Fruit fly (Drosophila melanogaster) whole organism, embryonic: Measurements from ENCODE around the gene N.

Experiments
- BEAF-32 ChIP-seq: fragments of 200-800 bp; sonication (Bioruptor generic); optimal IDR thresholded peaks from 3 replicates; lab custom pipeline; 2017; ENCODE audit warnings: missing biosample characterization, missing genetic modification characterization, mild to moderate bottlenecking, moderate library complexity, missing genetic modification reagents
- Bdp1 ChIP-seq: fragments of 200-800 bp; sonication (Bioruptor generic); optimal IDR thresholded peaks from 3 replicates; lab custom pipeline; 2016; ENCODE audit warnings: missing biosample characterization, missing genetic modification characterization
- CG10209 ChIP-seq: fragments of 200-800 bp; sonication (Bioruptor generic); optimal IDR thresholded peaks from 3 replicates; lab custom pipeline; 2017; ENCODE audit warnings: missing biosample characterization, mild to moderate bottlenecking, missing genetic modification characterization, missing genetic modification reagents
- CG10431 ChIP-seq: fragments of 200-800 bp; sonication (Bioruptor generic); optimal IDR thresholded peaks from 3 replicates; lab custom pipeline; 2018; ENCODE audit warnings: missing biosample characterization, mild to moderate bottlenecking, missing genetic modification characterization
- CG10462 ChIP-seq: fragments of 200-800 bp; sonication (Bioruptor generic); optimal IDR thresholded peaks from 2 replicates; lab custom pipeline; 2016; ENCODE audit warnings: missing biosample characterization, missing genetic modification characterization
- CG11398 ChIP-seq: fragments of 200-800 bp; sonication (Bioruptor generic); optimal IDR thresholded peaks from 2 replicates; lab custom pipeline; 2016; ENCODE audit warnings: missing biosample characterization, missing genetic modification characterization
- CG31224 ChIP-seq: fragments of 200-800 bp; sonication (Bioruptor generic); IDR thresholded peaks from 2 replicates; pipeline ENCODE4 v1.3.6; 2022; ENCODE audit warnings: missing biosample characterization, missing genetic modification characterization
- CG4360 ChIP-seq: fragments of 200-800 bp; sonication (Bioruptor generic); IDR thresholded peaks from 2 replicates; pipeline ENCODE4 v1.3.6; 2022; ENCODE audit warnings: missing biosample characterization, missing genetic modification characterization
- CG6765 ChIP-seq: fragments of 200-800 bp; sonication (Bioruptor generic); optimal IDR thresholded peaks from 3 replicates; lab custom pipeline; 2017; ENCODE audit warnings: missing biosample characterization, mild to moderate bottlenecking, missing genetic modification characterization
- CG7928 ChIP-seq: fragments of 200-800 bp; sonication (Bioruptor generic); optimal IDR thresholded peaks from 2 replicates; lab custom pipeline; 2017; ENCODE audit warnings: missing biosample characterization, mild to moderate bottlenecking, missing genetic modification characterization
- CG9215 ChIP-seq: fragments of 200-800 bp; sonication (Bioruptor generic); IDR thresholded peaks from 2 replicates; pipeline ENCODE4 v1.3.6; 2022; ENCODE audit warnings: missing biosample characterization, missing genetic modification characterization
- Chrac-16 ChIP-seq: fragments of 200-800 bp; sonication (Bioruptor generic); optimal IDR thresholded peaks from 3 replicates; lab custom pipeline; 2016; ENCODE audit warnings: missing biosample characterization, missing genetic modification characterization
- CoRest ChIP-seq: fragments of 200-800 bp; sonication (Bioruptor generic); optimal IDR thresholded peaks from 3 replicates; lab custom pipeline; 2018; ENCODE audit warnings: missing biosample characterization, mild to moderate bottlenecking, missing genetic modification characterization, moderate library complexity
- D ChIP-seq, 2 experiments: fragments of 200-800 bp in 1 of 2; fragments of >200 bp in 1 of 2; sonication (Bioruptor generic) in 1 of 2; optimal IDR thresholded peaks; 2 replicates in 1 of 2; 3 replicates in 1 of 2; lab custom pipeline; 2017; ENCODE audit warnings: mild to moderate bottlenecking in 1 of 2, missing biosample characterization in 1 of 2, missing genetic modification characterization in 1 of 2, missing genetic modification reagents in 1 of 2
- Dek ChIP-seq: fragments of 200-800 bp; sonication (Bioruptor generic); optimal IDR thresholded peaks from 3 replicates; lab custom pipeline; 2019; ENCODE audit warnings: missing biosample characterization, mild to moderate bottlenecking, missing genetic modification characterization, moderate library complexity
- Doc2 ChIP-seq: fragments of 200-800 bp; sonication (Bioruptor generic); IDR thresholded peaks from 2 replicates; pipeline ENCODE4 v1.3.6; 2022; ENCODE audit warnings: missing biosample characterization, missing genetic modification characterization
- Drgx ChIP-seq: fragments of 200-800 bp; sonication (Bioruptor generic); IDR thresholded peaks from 2 replicates; pipeline ENCODE4 v1.3.6; 2022; ENCODE audit warnings: missing biosample characterization, missing genetic modification characterization
- ERR ChIP-seq: fragments of 200-800 bp; sonication (Bioruptor generic); optimal IDR thresholded peaks from 2 replicates; lab custom pipeline; 2016; ENCODE audit warnings: missing biosample characterization, missing genetic modification characterization
- HmgZ ChIP-seq: fragments of 200-800 bp; sonication (Bioruptor generic); optimal IDR thresholded peaks from 2 replicates; lab custom pipeline; 2018; ENCODE audit warnings: missing biosample characterization, mild to moderate bottlenecking, missing genetic modification characterization
- MBD-R2 ChIP-seq: fragments of 200-800 bp; sonication (Bioruptor generic); IDR thresholded peaks from 2 replicates; pipeline ENCODE4 v1.3.6; 2022; ENCODE audit warnings: missing biosample characterization, missing genetic modification characterization
- NFAT ChIP-seq: fragments of 200-800 bp; sonication (Bioruptor generic); IDR thresholded peaks from 2 replicates; pipeline ENCODE4 v1.3.6; 2022; ENCODE audit warnings: missing biosample characterization, missing genetic modification characterization
- Oaz ChIP-seq: fragments of 200-800 bp; sonication (Bioruptor generic); IDR thresholded peaks from 2 replicates; pipeline ENCODE4 v1.3.6; 2022; ENCODE audit warnings: missing biosample characterization, missing genetic modification characterization
- Optix ChIP-seq: fragments of 200-800 bp; sonication (Bioruptor generic); IDR thresholded peaks from 3 replicates; pipeline ENCODE4 v1.3.6; 2022; ENCODE audit warnings: missing biosample characterization, missing genetic modification characterization
- Ssrp ChIP-seq: fragments of 200-800 bp; sonication (Bioruptor generic); optimal IDR thresholded peaks from 2 replicates; lab custom pipeline; 2018; ENCODE audit warnings: missing biosample characterization, mild to moderate bottlenecking, missing genetic modification characterization, moderate library complexity
- Stat92E ChIP-seq, 3 experiments: fragments of >200 bp in 2 of 3; fragments of 200-800 bp in 1 of 3; sonication (Bioruptor generic) in 1 of 3; optimal IDR thresholded peaks; 2 replicates each; lab custom pipeline; 2017 to 2019; ENCODE audit warnings: missing biosample characterization in 3 of 3, missing genetic modification characterization in 3 of 3, mild to moderate bottlenecking in 1 of 3, moderate library complexity in 1 of 3
- Trl ChIP-seq, 3 experiments: fragments of >200 bp in 2 of 3; fragments of 200-800 bp in 1 of 3; sonication (Bioruptor generic) in 1 of 3; optimal IDR thresholded peaks; 2 replicates in 1 of 3; 3 replicates in 2 of 3; lab custom pipeline; 2016 to 2017; ENCODE audit warnings: missing biosample characterization in 1 of 3, missing genetic modification characterization in 1 of 3
- ash1 ChIP-seq: fragments of 200-800 bp; sonication (Bioruptor generic); optimal IDR thresholded peaks from 2 replicates; lab custom pipeline; 2018; ENCODE audit warnings: missing biosample characterization, mild to moderate bottlenecking, missing genetic modification characterization
- bcd ChIP-seq: fragments of 200-800 bp; sonication (Bioruptor generic); optimal IDR thresholded peaks from 2 replicates; lab custom pipeline; 2017; ENCODE audit warnings: missing biosample characterization, mild to moderate bottlenecking, missing genetic modification characterization
- bsh ChIP-seq, 2 experiments: fragments of 200-800 bp; sonication (Bioruptor generic); optimal IDR thresholded peaks; 2 replicates each; lab custom pipeline; 2017 to 2018; ENCODE audit warnings: mild to moderate bottlenecking in 2 of 2, missing biosample characterization in 2 of 2, missing genetic modification characterization in 2 of 2, moderate library complexity in 1 of 2
- ci ChIP-seq: fragments of 200-800 bp; sonication (Bioruptor generic); IDR thresholded peaks from 3 replicates; pipeline ENCODE4 v1.3.6; 2022; ENCODE audit warnings: missing biosample characterization, missing genetic modification characterization
- en ChIP-seq: fragments of 200-800 bp; sonication (Bioruptor generic); optimal IDR thresholded peaks from 2 replicates; lab custom pipeline; 2016; ENCODE audit warnings: missing biosample characterization, missing genetic modification characterization
- ewg ChIP-seq: fragments of 200-800 bp; sonication (Bioruptor generic); optimal IDR thresholded peaks from 3 replicates; lab custom pipeline; 2017; ENCODE audit warnings: mild to moderate bottlenecking, missing biosample characterization, missing genetic modification reagents, missing genetic modification characterization
- exex ChIP-seq: fragments of 200-800 bp; sonication (Bioruptor generic); optimal IDR thresholded peaks from 4 replicates; lab custom pipeline; 2018; ENCODE audit warnings: missing biosample characterization, mild to moderate bottlenecking, missing genetic modification characterization, moderate library complexity
- hb ChIP-seq: fragments of 200-800 bp; sonication (Bioruptor generic); IDR thresholded peaks from 3 replicates; pipeline ENCODE4 v1.3.6; 2022; ENCODE audit warnings: missing biosample characterization, missing genetic modification characterization; ENCODE audit not compliant: partially characterized antibody
- inv ChIP-seq: fragments of 200-800 bp; sonication (Bioruptor generic); IDR thresholded peaks from 2 replicates; pipeline ENCODE4 v1.3.6; 2022; ENCODE audit warnings: missing biosample characterization, missing genetic modification characterization; ENCODE audit not compliant: partially characterized antibody
- jing ChIP-seq: fragments of 200-800 bp; sonication (Bioruptor generic); optimal IDR thresholded peaks from 2 replicates; lab custom pipeline; 2018; ENCODE audit warnings: missing biosample characterization, mild to moderate bottlenecking, missing genetic modification characterization
- kni ChIP-seq: fragments of 200-800 bp; sonication (Bioruptor generic); optimal IDR thresholded peaks from 3 replicates; lab custom pipeline; 2017; ENCODE audit warnings: mild to moderate bottlenecking, missing biosample characterization, missing genetic modification reagents, missing genetic modification characterization
- lab ChIP-seq: fragments of 200-800 bp; sonication (Bioruptor generic); optimal IDR thresholded peaks from 3 replicates; lab custom pipeline; 2017; ENCODE audit warnings: missing biosample characterization, missing genetic modification characterization, mild to moderate bottlenecking, moderate library complexity, missing genetic modification reagents
- nmo ChIP-seq: fragments of 200-800 bp; sonication (Bioruptor generic); optimal IDR thresholded peaks from 2 replicates; lab custom pipeline; 2018; ENCODE audit warnings: missing biosample characterization, mild to moderate bottlenecking, missing genetic modification characterization, moderate library complexity
- nom ChIP-seq: fragments of 200-800 bp; sonication (Bioruptor generic); optimal IDR thresholded peaks from 2 replicates; lab custom pipeline; 2017; ENCODE audit warnings: missing biosample characterization, missing genetic modification characterization, mild to moderate bottlenecking, moderate library complexity, missing genetic modification reagents
- sens ChIP-seq: fragments of 200-800 bp; sonication (Bioruptor generic); peaks from one replicate; lab custom pipeline; 2016; ENCODE audit warnings: missing biosample characterization, missing genetic modification characterization
- sim ChIP-seq: fragments of 200-800 bp; sonication (Bioruptor generic); IDR thresholded peaks from 2 replicates; pipeline ENCODE4 v1.3.6; 2022; ENCODE audit warnings: missing biosample characterization, missing genetic modification characterization
- sob ChIP-seq: fragments of 200-800 bp; sonication (Bioruptor generic); IDR thresholded peaks from 2 replicates; pipeline ENCODE4 v1.3.6; 2022; ENCODE audit warnings: missing biosample characterization, missing genetic modification characterization
- sqz ChIP-seq: fragments of 200-800 bp; sonication (Bioruptor generic); optimal IDR thresholded peaks from 3 replicates; lab custom pipeline; 2018; ENCODE audit warnings: missing biosample characterization, mild to moderate bottlenecking, missing genetic modification characterization
- tgo ChIP-seq: fragments of 200-800 bp; sonication (Bioruptor generic); IDR thresholded peaks from 3 replicates; pipeline ENCODE4 v1.3.6; 2022; ENCODE audit warnings: missing biosample characterization, missing genetic modification characterization
- z ChIP-seq: fragments of 200-800 bp; sonication (Bioruptor generic); IDR thresholded peaks from 3 replicates; pipeline ENCODE4 v1.3.6; 2022; ENCODE audit warnings: missing biosample characterization, missing genetic modification characterization

The N gene

DNA sequence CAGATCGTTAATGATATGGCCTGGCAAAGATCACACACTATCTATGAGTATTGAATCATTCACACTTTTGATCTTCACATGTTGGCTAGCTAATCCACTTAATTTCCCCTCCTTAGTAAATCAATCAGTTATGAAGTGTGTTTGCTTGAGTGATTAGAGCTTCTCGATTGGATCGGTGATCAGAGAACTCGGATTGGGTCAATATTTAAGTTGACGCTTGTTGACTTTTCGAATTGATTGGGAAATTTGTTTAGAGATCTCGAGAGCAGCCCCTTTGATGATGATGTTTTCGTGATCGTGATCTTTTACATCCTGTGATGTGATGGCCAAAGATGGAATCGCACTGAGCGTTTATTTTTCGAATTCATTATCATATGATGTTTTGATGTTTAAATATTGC lies 53.7 kb downstream of the N start (continued):
- TF ChIP-seq sob (GFP tag; lab: Robert Waterston, UW): peak; percentile 53; the same call in 1 of the 2 replicates
- TF ChIP-seq Bdp1 (GFP tag; lab: Kevin White, UChicago): no peak
- no peak for TF ChIP-seq jing
- TF ChIP-seq tgo (GFP tag; lab: Robert Waterston, UW): peak; percentile 19; the same call in 1 of the 3 replicates
- no peak for TF ChIP-seq CoRest
- TF ChIP-seq Ssrp: no peak
- TF ChIP-seq NFAT (GFP tag; lab: Robert Waterston, UW): no peak
- TF ChIP-seq bcd: peak; percentile 36
- no peak for TF ChIP-seq nmo (GFP tag; lab: Kevin White, UChicago)
- TF ChIP-seq Stat92E (GFP tag; optimal IDR thresholded peaks at IDR 0.05; lab: Kevin White, UChicago): no peak
- peak; percentile 49 for TF ChIP-seq HmgZ
- no peak for TF ChIP-seq Dek
- peak; percentile 58 for TF ChIP-seq CG11398 (GFP tag; lab: Kevin White, UChicago)
- no peak for TF ChIP-seq inv
- TF ChIP-seq CG10462: no peak
- TF ChIP-seq CG10209 (GFP tag; lab: Kevin White, UChicago): peak; percentile 60

DNA sequence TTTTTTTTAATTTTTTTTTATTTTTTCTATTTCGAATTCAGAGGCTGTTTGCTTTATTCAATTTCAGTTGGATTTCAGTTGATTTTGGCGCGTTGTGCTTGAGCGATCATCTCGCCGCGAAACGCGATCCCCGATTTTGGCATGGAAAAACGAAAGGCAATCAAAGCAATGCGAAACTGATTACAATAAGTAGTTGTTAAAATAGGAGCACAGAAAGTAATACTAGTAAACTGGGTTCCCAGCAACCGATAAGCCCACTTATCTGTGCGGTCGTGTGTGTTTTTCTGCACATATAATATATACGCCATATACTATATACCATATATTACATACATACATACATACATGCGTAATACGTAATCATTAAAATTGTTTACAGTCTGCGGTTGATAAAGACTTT lies 54.5 kb downstream of the N start:
- TF ChIP-seq en (no peak), Oaz (GFP tag; lab: Robert Waterston, UW) (no peak), CG31224 (GFP tag; lab: Robert Waterston, UW) (peak; percentile 94), sens (GFP tag; lab: Kevin White, UChicago) (peak; percentile 15), CG10431 (no peak), exex (tag; lab: Kevin White, UChicago) (peak; percentile 27), kni (no peak), ERR (GFP tag; lab: Kevin White, UChicago) (no peak), ash1 (GFP tag; lab: Kevin White, UChicago) (no peak), CG9215 (GFP tag; lab: Robert Waterston, UW) (no peak)

DNA sequence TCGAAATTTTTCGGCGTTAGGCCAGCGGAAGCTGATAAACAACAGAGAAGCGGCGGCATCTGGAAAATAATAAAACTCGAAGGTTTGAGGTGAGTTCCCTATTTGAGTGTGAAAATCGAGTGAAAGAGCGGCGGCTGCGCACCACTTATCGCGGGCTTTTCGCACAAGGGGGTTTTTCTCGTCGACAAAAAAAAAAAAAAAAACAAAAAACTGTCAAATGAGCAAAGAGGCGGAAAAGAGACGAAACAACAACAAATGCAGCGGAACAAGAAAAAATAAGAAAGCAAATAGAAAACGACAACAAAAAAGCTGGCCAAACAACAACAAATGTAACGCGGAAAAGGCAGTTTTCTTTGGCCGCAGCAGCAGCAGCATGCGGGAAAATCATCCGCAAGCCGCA lies 55.1 kb downstream of the N start:
- TF ChIP-seq lab (GFP tag; lab: Kevin White, UChicago) (no peak), Trl (optimal IDR thresholded peaks at IDR 0.05; lab: Kevin White, UChicago) (peak in 1 of 2 experiments; percentile 2), Trl (GFP tag; optimal IDR thresholded peaks at IDR 0.05; lab: Kevin White, UChicago) (no peak), BEAF-32 (GFP tag; lab: Kevin White, UChicago) (no peak), CG4360 (GFP tag; lab: Robert Waterston, UW) (no peak), Chrac-16 (GFP tag; lab: Kevin White, UChicago) (no peak), CG6765 (GFP tag; lab: Kevin White, UChicago) (no peak), Doc2 (no peak), ci (no peak), bsh (GFP tag; optimal IDR thresholded peaks at IDR 0.05; lab: Kevin White, UChicago) (peak in 1 of 2 experiments; percentile 73), nom (GFP tag; lab: Kevin White, UChicago) (peak; percentile 4), Optix (no peak), sqz (GFP tag; lab: Kevin White, UChicago) (peak; percentile 67), Drgx (peak; percentile 74), MBD-R2 (no peak), ewg (peak; percentile 12), Ssrp (no peak), hb (GFP tag; lab: Robert Waterston, UW) (no peak), sim (no peak), z (GFP tag; lab: Robert Waterston, UW) (peak; percentile 94), CG7928 (GFP tag; lab: Kevin White, UChicago) (no peak), en (no peak), D (optimal IDR thresholded peaks at IDR 0.05; lab: Kevin White, UChicago) (no peak), D (GFP tag; optimal IDR thresholded peaks at IDR 0.05; lab: Kevin White, UChicago) (no peak)
